Worm (Caenorhabditis elegans) whole organism, L2 larva: ENCODE measurements around the gene cnnm-5.

Experiments used
- R02D3.7 ChIP-seq: fragments of 150-350 bp; optimal IDR thresholded peaks from 2 replicates; lab custom pipeline; 2014; ENCODE audit warnings: missing biosample characterization, missing genetic modification characterization
- alr-1 ChIP-seq: fragments of 150-350 bp; optimal IDR thresholded peaks from 2 replicates; lab custom pipeline; 2014; ENCODE audit warnings: missing biosample characterization, missing genetic modification characterization
- ama-1 ChIP-seq: fragments of 150-350 bp; optimal IDR thresholded peaks from 2 replicates; lab custom pipeline; 2018; ENCODE audit warnings: inconsistent platforms
- ceh-16 ChIP-seq: fragments of 150-350 bp; optimal IDR thresholded peaks from 2 replicates; lab custom pipeline; 2014; ENCODE audit warnings: missing biosample characterization, missing genetic modification characterization
- dmd-4 ChIP-seq: sonication (generic microtip); optimal IDR thresholded peaks from 2 replicates; lab custom pipeline; 2017; ENCODE audit warnings: missing biosample characterization, missing genetic modification characterization
- nhr-10 ChIP-seq: sonication (generic microtip); optimal IDR thresholded peaks from 2 replicates; lab custom pipeline; 2017; ENCODE audit warnings: missing biosample characterization, missing genetic modification characterization
- nhr-129 ChIP-seq: fragments of 150-350 bp; optimal IDR thresholded peaks from 2 replicates; lab custom pipeline; 2014; ENCODE audit warnings: missing biosample characterization, missing genetic modification characterization

ce11 chrIII:3834800-3835271 lies 5.8 kb upstream of the cnnm-5 start, which contains the start of gene cyp-25A2:
- no peak for TF ChIP-seq dmd-4 (tag; lab: Kevin White, UChicago)
- no peak for TF ChIP-seq nhr-129 (tag; lab: Kevin White, UChicago)
- TF ChIP-seq ama-1 (lab: Kevin White, UChicago) = no peak
- TF ChIP-seq R02D3.7 = no peak
- TF ChIP-seq alr-1 = no peak
- no peak for TF ChIP-seq ceh-16
- no peak for TF ChIP-seq nhr-10 (tag; lab: Kevin White, UChicago)
